Worm (Caenorhabditis elegans) whole organism, L4 larva: ENCODE measurements around the gene nspg-7.2.

ENCODE experiments used
- ama-1 ChIP-seq: fragments of 150-350 bp; optimal IDR thresholded peaks from 2 replicates; lab custom pipeline; 2014; ENCODE audit warnings: inconsistent platforms, mixed read lengths
- ces-1 ChIP-seq: fragments of 150-350 bp; sonication (generic microtip); optimal IDR thresholded peaks from 4 replicates; lab custom pipeline; 2014; ENCODE audit warnings: missing biosample characterization, missing genetic modification reagents, missing genetic modification characterization
- hlh-30 ChIP-seq: sonication (generic microtip); optimal IDR thresholded peaks from 2 replicates; lab custom pipeline; 2017; ENCODE audit warnings: antibody characterized with exemption, mild to moderate bottlenecking, missing genetic modification characterization, missing compliant biosample characterization; ENCODE audit not compliant: insufficient read depth
- mdl-1 ChIP-seq, 2 experiments: fragments of 150-350 bp in 1 of 2; sonication (generic microtip) in 1 of 2; optimal IDR thresholded peaks; 2 replicates each; lab custom pipeline; 2014 to 2017; ENCODE audit warnings: missing biosample characterization in 2 of 2, missing genetic modification characterization in 2 of 2
- pha-4 ChIP-seq, 2 experiments: fragments of 150-350 bp in 1 of 2; fragments of 200-800 bp in 1 of 2; sonication (Bioruptor generic) in 1 of 2; IDR thresholded peaks in 1 of 2; optimal IDR thresholded peaks in 1 of 2; 2 replicates each; pipeline versions ENCODE4 v1.3.6 to Lab custom; 2014 to 2022; ENCODE audit warnings: missing genetic modification characterization in 2 of 2, missing genetic modification reagents in 2 of 2, missing biosample characterization in 1 of 2, missing compliant biosample characterization in 1 of 2
- php-3 ChIP-seq: fragments of 200-800 bp; sonication (Bioruptor generic); IDR thresholded peaks from 2 replicates; pipeline ENCODE4 v1.3.6; 2022; ENCODE audit warnings: missing genetic modification reagents, missing genetic modification characterization, missing compliant biosample characterization
- sdz-12 ChIP-seq: fragments of 200-800 bp; sonication (Bioruptor generic); optimal IDR thresholded peaks from 2 replicates; lab custom pipeline; 2018; ENCODE audit warnings: mild to moderate bottlenecking, missing genetic modification characterization, missing compliant biosample characterization

DNA sequence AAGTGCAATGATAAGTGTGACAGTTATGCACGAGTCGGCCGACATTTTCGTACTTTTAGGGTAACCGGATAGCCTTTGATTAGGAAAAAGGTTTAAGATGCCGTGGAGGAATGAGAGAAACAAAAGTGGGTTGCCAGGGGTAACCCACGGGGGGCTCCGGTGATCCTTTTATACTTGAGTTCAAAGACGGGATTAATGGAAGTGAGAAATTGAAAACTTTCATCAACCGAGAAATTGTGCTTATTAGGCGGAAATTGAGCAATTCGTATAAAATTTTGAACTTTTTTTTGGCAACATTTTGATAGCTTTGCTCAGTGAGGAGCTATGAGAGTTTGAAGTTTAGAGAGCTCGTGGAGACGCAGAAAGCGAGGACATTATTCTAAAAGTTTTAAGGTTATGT lies 2.6 kb downstream of the nspg-7.2 start, which contains the start of gene Y53G8AM.4:
- no peak for TF ChIP-seq mdl-1 (tag; optimal IDR thresholded peaks at IDR 0.05; lab: Kevin White, UChicago)
- no peak for TF ChIP-seq php-3 (GFP tag; lab: Robert Waterston, UW)
- TF ChIP-seq ces-1 (GFP tag; lab: Kevin White, UChicago): no peak
- no peak for TF ChIP-seq hlh-30 (tag; lab: Kevin White, UChicago)
- no peak for TF ChIP-seq sdz-12 (GFP tag; lab: Kevin White, UChicago)
- TF ChIP-seq ama-1 (lab: Kevin White, UChicago): no peak
- TF ChIP-seq pha-4 (GFP tag; IDR thresholded peaks at IDR 0.05; lab: Robert Waterston, UW): no peak
- TF ChIP-seq pha-4 (tag; optimal IDR thresholded peaks at IDR 0.05; lab: Kevin White, UChicago): no peak
